Worm (Caenorhabditis elegans) whole organism, mixed stage, embryonic: ENCODE data around the gene C54C6.4.

Experiments used
- ceh-43 ChIP-seq: fragments of 200-800 bp; sonication (Bioruptor generic); optimal IDR thresholded peaks from 2 replicates; lab custom pipeline; 2018; ENCODE audit warnings: mild to moderate bottlenecking, missing genetic modification characterization, moderate library complexity, missing compliant biosample characterization
- ces-1 ChIP-seq: fragments of 150-350 bp; optimal IDR thresholded peaks from 2 replicates; lab custom pipeline; 2014; ENCODE audit warnings: missing biosample characterization, missing genetic modification reagents, missing genetic modification characterization
- lin-32 ChIP-seq: fragments of 200-800 bp; sonication (Bioruptor generic); optimal IDR thresholded peaks from 2 replicates; lab custom pipeline; 2018; ENCODE audit warnings: mild to moderate bottlenecking, missing genetic modification characterization, missing compliant biosample characterization
- lsy-2 ChIP-seq: fragments of 150-350 bp; optimal IDR thresholded peaks from 2 replicates; lab custom pipeline; 2014; ENCODE audit warnings: missing biosample characterization, missing genetic modification characterization
- mep-1 ChIP-seq: fragments of 150-350 bp; optimal IDR thresholded peaks from 2 replicates; lab custom pipeline; 2017; ENCODE audit warnings: missing biosample characterization, missing genetic modification reagents, missing genetic modification characterization, inconsistent platforms
- snpc-4 ChIP-seq: fragments of 150-350 bp; optimal IDR thresholded peaks from 2 replicates; lab custom pipeline; 2014; ENCODE audit warnings: missing biosample characterization, missing genetic modification characterization
- unc-62 ChIP-seq: fragments of 150-350 bp; optimal IDR thresholded peaks from 2 replicates; lab custom pipeline; 2014; ENCODE audit warnings: missing biosample characterization, missing genetic modification reagents, missing genetic modification characterization
- zip-8 ChIP-seq: fragments of 150-350 bp; optimal IDR thresholded peaks from 2 replicates; lab custom pipeline; 2014; ENCODE audit warnings: missing biosample characterization, missing genetic modification characterization
- ztf-11 ChIP-seq: fragments of 150-350 bp; optimal IDR thresholded peaks from 2 replicates; lab custom pipeline; 2014; ENCODE audit warnings: missing biosample characterization, missing genetic modification characterization

- TF ChIP-seq mep-1 (no peak), snpc-4 (tag; lab: Kevin White, UChicago) (no peak), ztf-11 (tag; lab: Kevin White, UChicago) (no peak), ceh-43 (GFP tag; lab: Kevin White, UChicago) (no peak), ces-1 (GFP tag; lab: Kevin White, UChicago) (no peak), lsy-2 (tag; lab: Kevin White, UChicago) (no peak), lin-32 (no peak), unc-62 (GFP tag; lab: Kevin White, UChicago) (no peak), zip-8 (tag; lab: Kevin White, UChicago) (no peak)
These were observed 19.8 kb downstream of the C54C6.4 start, which contains the start of gene nhr-6 for ce11 chrIII:3573281-3573680.
